Worm (Caenorhabditis elegans) whole organism, mixed stage, embryonic: ENCODE data around the gene ZK512.4.

ENCODE experiments used
- elt-1 ChIP-seq: sonication (generic microtip); optimal IDR thresholded peaks from 2 replicates; lab custom pipeline; 2017; ENCODE audit warnings: missing genetic modification characterization, mild to moderate bottlenecking, missing compliant biosample characterization, antibody characterized with exemption, moderate library complexity, borderline replicate concordance; ENCODE audit not compliant: insufficient read depth
- elt-3 ChIP-seq: fragments of 150-350 bp; optimal IDR thresholded peaks from 2 replicates; lab custom pipeline; 2014; ENCODE audit warnings: missing biosample characterization, missing genetic modification characterization
- nhr-12 ChIP-seq: fragments of 150-350 bp; optimal IDR thresholded peaks from 2 replicates; lab custom pipeline; 2014; ENCODE audit warnings: missing biosample characterization, missing genetic modification characterization
- snpc-4 ChIP-seq: fragments of 150-350 bp; optimal IDR thresholded peaks from 2 replicates; lab custom pipeline; 2014; ENCODE audit warnings: missing biosample characterization, missing genetic modification characterization
- unc-62 ChIP-seq: fragments of 150-350 bp; optimal IDR thresholded peaks from 2 replicates; lab custom pipeline; 2014; ENCODE audit warnings: missing biosample characterization, missing genetic modification reagents, missing genetic modification characterization

- TF ChIP-seq snpc-4 (no peak), nhr-12 (tag; lab: Kevin White, UChicago) (no peak), unc-62 (no peak), elt-3 (tag; lab: Kevin White, UChicago) (no peak), elt-1 (tag; lab: Kevin White, UChicago) (no peak)
Observed at ce11 chrIII:9162634-9163118, 17.5 kb downstream of the ZK512.4 start, which contains the start of gene dgk-3.
